Fruit fly (Drosophila melanogaster) whole organism, embryonic: ENCODE measurements around the gene Hs6st.

ENCODE experiments used
- ATbp ChIP-seq: fragments of 200-800 bp; sonication (Bioruptor generic); optimal IDR thresholded peaks from 2 replicates; lab custom pipeline; 2017; ENCODE audit warnings: missing biosample characterization, mild to moderate bottlenecking, missing genetic modification characterization, missing genetic modification reagents
- Atf6 ChIP-seq: fragments of 200-800 bp; sonication (Bioruptor generic); IDR thresholded peaks from 2 replicates; pipeline ENCODE4 v1.3.6; 2022; ENCODE audit warnings: missing biosample characterization, missing genetic modification characterization
- B-H2 ChIP-seq: fragments of 200-800 bp; sonication (Bioruptor generic); optimal IDR thresholded peaks from 2 replicates; lab custom pipeline; 2018; ENCODE audit warnings: missing biosample characterization, mild to moderate bottlenecking, missing genetic modification characterization
- Bdp1 ChIP-seq: fragments of 200-800 bp; sonication (Bioruptor generic); optimal IDR thresholded peaks from 3 replicates; lab custom pipeline; 2016; ENCODE audit warnings: missing biosample characterization, missing genetic modification characterization
- Blimp-1 ChIP-seq: fragments of 200-800 bp; sonication (Bioruptor generic); optimal IDR thresholded peaks from 3 replicates; lab custom pipeline; 2018; ENCODE audit warnings: missing biosample characterization, missing genetic modification characterization, mild to moderate bottlenecking, moderate library complexity, missing genetic modification reagents
- C15 ChIP-seq: fragments of 200-800 bp; sonication (Bioruptor generic); IDR thresholded peaks from 3 replicates; pipeline ENCODE4 v1.3.6; 2022; ENCODE audit warnings: missing biosample characterization, missing genetic modification characterization
- CG12104 ChIP-seq: fragments of 200-800 bp; sonication (Bioruptor generic); optimal IDR thresholded peaks from 3 replicates; lab custom pipeline; 2016; ENCODE audit warnings: missing biosample characterization, missing genetic modification characterization
- CG12659 ChIP-seq: fragments of 200-800 bp; sonication (Bioruptor generic); optimal IDR thresholded peaks from 3 replicates; lab custom pipeline; 2017; ENCODE audit warnings: mild to moderate bottlenecking, missing biosample characterization, missing genetic modification reagents, missing genetic modification characterization
- CG12942 ChIP-seq: fragments of 200-800 bp; sonication (Bioruptor generic); optimal IDR thresholded peaks from 3 replicates; lab custom pipeline; 2016; ENCODE audit warnings: missing biosample characterization, missing genetic modification characterization
- CG13287 ChIP-seq: fragments of 200-800 bp; sonication (Bioruptor generic); IDR thresholded peaks from 2 replicates; pipeline ENCODE4 v1.3.6; 2022; ENCODE audit warnings: missing biosample characterization, missing genetic modification characterization; ENCODE audit not compliant: partially characterized antibody
- CG13424 ChIP-seq: fragments of 200-800 bp; sonication (Bioruptor generic); optimal IDR thresholded peaks from 2 replicates; lab custom pipeline; 2019; ENCODE audit warnings: missing biosample characterization, mild to moderate bottlenecking, missing genetic modification characterization, moderate library complexity
- CG14014 ChIP-seq: fragments of 200-800 bp; sonication (Bioruptor generic); IDR thresholded peaks from 2 replicates; pipeline ENCODE4 v1.3.6; 2022; ENCODE audit warnings: missing biosample characterization, missing genetic modification characterization
- CG1529 ChIP-seq: fragments of 200-800 bp; sonication (Bioruptor generic); optimal IDR thresholded peaks from 3 replicates; lab custom pipeline; 2018; ENCODE audit warnings: missing biosample characterization, missing genetic modification characterization
- CG15479 ChIP-seq: fragments of 200-800 bp; sonication (Bioruptor generic); optimal IDR thresholded peaks from 3 replicates; lab custom pipeline; 2019; ENCODE audit warnings: missing biosample characterization, mild to moderate bottlenecking, missing genetic modification characterization, moderate library complexity
- CG15601 ChIP-seq: fragments of 200-800 bp; sonication (Bioruptor generic); optimal IDR thresholded peaks from 3 replicates; lab custom pipeline; 2019; ENCODE audit warnings: missing biosample characterization, mild to moderate bottlenecking, missing genetic modification characterization, moderate library complexity
- CG17802 ChIP-seq: fragments of 200-800 bp; sonication (Bioruptor generic); optimal IDR thresholded peaks from 2 replicates; lab custom pipeline; 2018; ENCODE audit warnings: missing biosample characterization, mild to moderate bottlenecking, missing genetic modification characterization, moderate library complexity
- CG18011 ChIP-seq: fragments of 200-800 bp; sonication (Bioruptor generic); optimal IDR thresholded peaks from 2 replicates; lab custom pipeline; 2017; ENCODE audit warnings: missing biosample characterization, missing genetic modification characterization, mild to moderate bottlenecking, moderate library complexity, missing genotype
- CG32532 ChIP-seq: fragments of 200-800 bp; sonication (Bioruptor generic); IDR thresholded peaks from 2 replicates; pipeline ENCODE4 v1.3.6; 2022; ENCODE audit warnings: missing biosample characterization, missing genetic modification characterization
- CG4404 ChIP-seq: fragments of 200-800 bp; sonication (Bioruptor generic); IDR thresholded peaks from 2 replicates; pipeline ENCODE4 v1.3.6; 2022; ENCODE audit warnings: missing biosample characterization, missing genetic modification characterization
- CG4730 ChIP-seq: fragments of 200-800 bp; sonication (Bioruptor generic); IDR thresholded peaks from 2 replicates; pipeline ENCODE4 v1.3.6; 2022; ENCODE audit warnings: missing biosample characterization, missing genetic modification characterization
- CG6654 ChIP-seq: fragments of 200-800 bp; sonication (Bioruptor generic); optimal IDR thresholded peaks from 2 replicates; lab custom pipeline; 2017; ENCODE audit warnings: missing biosample characterization, mild to moderate bottlenecking, missing genetic modification characterization
- CG7928 ChIP-seq: fragments of 200-800 bp; sonication (Bioruptor generic); optimal IDR thresholded peaks from 2 replicates; lab custom pipeline; 2017; ENCODE audit warnings: missing biosample characterization, mild to moderate bottlenecking, missing genetic modification characterization
- CG8290 ChIP-seq, 3 experiments: fragments of 200-800 bp; sonication (Bioruptor generic); optimal IDR thresholded peaks; 2 replicates each; lab custom pipeline; 2016 to 2019; ENCODE audit warnings: missing biosample characterization in 3 of 3, missing genetic modification characterization in 3 of 3, mild to moderate bottlenecking in 2 of 3, moderate library complexity in 1 of 3
- CG8944 ChIP-seq: fragments of 200-800 bp; sonication (Bioruptor generic); optimal IDR thresholded peaks from 3 replicates; lab custom pipeline; 2016; ENCODE audit warnings: missing biosample characterization, missing genetic modification characterization
- Dip2 ChIP-seq: fragments of 200-800 bp; sonication (Bioruptor generic); IDR thresholded peaks from 2 replicates; pipeline ENCODE4 v1.3.6; 2022; ENCODE audit warnings: missing biosample characterization, missing genetic modification characterization
- Dip3 ChIP-seq: fragments of 200-800 bp; sonication (Bioruptor generic); optimal IDR thresholded peaks from 3 replicates; lab custom pipeline; 2016; ENCODE audit warnings: missing biosample characterization, missing genetic modification characterization
- E2f2 ChIP-seq: fragments of 200-800 bp; sonication (Bioruptor generic); IDR thresholded peaks from 2 replicates; pipeline ENCODE4 v1.3.6; 2022; ENCODE audit warnings: missing biosample characterization, missing genetic modification characterization
- Fer3 ChIP-seq: fragments of 200-800 bp; sonication (Bioruptor generic); optimal IDR thresholded peaks from 2 replicates; lab custom pipeline; 2018; ENCODE audit warnings: missing biosample characterization, mild to moderate bottlenecking, missing genetic modification characterization, moderate library complexity
- HHEX ChIP-seq: fragments of 200-800 bp; sonication (Bioruptor generic); optimal IDR thresholded peaks from 3 replicates; lab custom pipeline; 2017; ENCODE audit warnings: missing biosample characterization, mild to moderate bottlenecking, missing genetic modification characterization, missing genetic modification reagents
- Hand ChIP-seq: fragments of 200-800 bp; sonication (Bioruptor generic); optimal IDR thresholded peaks from 2 replicates; lab custom pipeline; 2017; ENCODE audit warnings: mild to moderate bottlenecking, missing biosample characterization, missing genetic modification reagents, missing genetic modification characterization
- MTF-1 ChIP-seq: fragments of 200-800 bp; sonication (Bioruptor generic); optimal IDR thresholded peaks from 2 replicates; lab custom pipeline; 2018; ENCODE audit warnings: missing biosample characterization, mild to moderate bottlenecking, missing genetic modification characterization, borderline replicate concordance
- Mad ChIP-seq: fragments of 200-800 bp; sonication (Bioruptor generic); optimal IDR thresholded peaks from 2 replicates; lab custom pipeline; 2016; ENCODE audit warnings: missing biosample characterization, missing genetic modification characterization
- NK7.1 ChIP-seq: fragments of 200-800 bp; sonication (Bioruptor generic); optimal IDR thresholded peaks from 3 replicates; lab custom pipeline; 2016; ENCODE audit warnings: missing biosample characterization, missing genetic modification characterization
- Rfx ChIP-seq: fragments of 200-800 bp; sonication (Bioruptor generic); IDR thresholded peaks from 2 replicates; pipeline ENCODE4 v1.3.6; 2022; ENCODE audit warnings: missing biosample characterization, missing genetic modification characterization
- Sry-β ChIP-seq: fragments of 200-800 bp; sonication (Bioruptor generic); optimal IDR thresholded peaks from 2 replicates; lab custom pipeline; 2018; ENCODE audit warnings: missing biosample characterization, mild to moderate bottlenecking, missing genetic modification characterization, moderate library complexity
- bbx ChIP-seq: fragments of 200-800 bp; sonication (Bioruptor generic); IDR thresholded peaks from 2 replicates; pipeline ENCODE4 v1.3.6; 2022; ENCODE audit warnings: missing biosample characterization, missing genetic modification characterization; ENCODE audit not compliant: partially characterized antibody
- cas ChIP-seq: fragments of 200-800 bp; sonication (Bioruptor generic); IDR thresholded peaks from 2 replicates; pipeline ENCODE4 v1.3.6; 2022; ENCODE audit warnings: missing biosample characterization, missing genetic modification characterization
- ci ChIP-seq: fragments of 200-800 bp; sonication (Bioruptor generic); IDR thresholded peaks from 3 replicates; pipeline ENCODE4 v1.3.6; 2022; ENCODE audit warnings: missing biosample characterization, missing genetic modification characterization
- dmrt99B ChIP-seq: fragments of 200-800 bp; sonication (Bioruptor generic); optimal IDR thresholded peaks from 2 replicates; lab custom pipeline; 2018; ENCODE audit warnings: missing biosample characterization, mild to moderate bottlenecking, missing genetic modification characterization, moderate library complexity
- fru ChIP-seq: fragments of >200 bp; optimal IDR thresholded peaks from 2 replicates; lab custom pipeline; 2017
- gce ChIP-seq: fragments of 200-800 bp; sonication (Bioruptor generic); IDR thresholded peaks from 3 replicates; pipeline ENCODE4 v1.3.6; 2022; ENCODE audit warnings: missing biosample characterization, missing genetic modification characterization
- gem ChIP-seq: fragments of 200-800 bp; sonication (Bioruptor generic); optimal IDR thresholded peaks from 2 replicates; lab custom pipeline; 2019; ENCODE audit warnings: missing biosample characterization, mild to moderate bottlenecking, missing genetic modification characterization, moderate library complexity
- gro ChIP-seq: fragments of 200-800 bp; sonication (Bioruptor generic); optimal IDR thresholded peaks from 2 replicates; lab custom pipeline; 2016; ENCODE audit warnings: missing biosample characterization, missing genetic modification characterization
- gsb ChIP-seq: fragments of 200-800 bp; sonication (Bioruptor generic); IDR thresholded peaks from 2 replicates; pipeline ENCODE4 v1.3.6; 2022; ENCODE audit warnings: missing biosample characterization, missing genetic modification characterization
- mirr ChIP-seq: fragments of 200-800 bp; sonication (Bioruptor generic); optimal IDR thresholded peaks from 3 replicates; lab custom pipeline; 2018; ENCODE audit warnings: missing biosample characterization, mild to moderate bottlenecking, missing genetic modification characterization
- peb ChIP-seq: fragments of 200-800 bp; sonication (Bioruptor generic); IDR thresholded peaks from 2 replicates; pipeline ENCODE4 v1.3.6; 2022; ENCODE audit warnings: missing biosample characterization, missing genetic modification characterization
- run ChIP-seq: fragments of 200-800 bp; sonication (Bioruptor generic); optimal IDR thresholded peaks from 3 replicates; lab custom pipeline; 2018; ENCODE audit warnings: missing biosample characterization, mild to moderate bottlenecking, missing genetic modification characterization
- sens ChIP-seq: fragments of 200-800 bp; sonication (Bioruptor generic); peaks from one replicate; lab custom pipeline; 2016; ENCODE audit warnings: missing biosample characterization, missing genetic modification characterization
- sim ChIP-seq: fragments of 200-800 bp; sonication (Bioruptor generic); IDR thresholded peaks from 2 replicates; pipeline ENCODE4 v1.3.6; 2022; ENCODE audit warnings: missing biosample characterization, missing genetic modification characterization
- tll ChIP-seq, 2 experiments: fragments of 200-800 bp in 1 of 2; fragments of >200 bp in 1 of 2; sonication (Bioruptor generic) in 1 of 2; optimal IDR thresholded peaks; 2 replicates each; lab custom pipeline; 2017 to 2019; ENCODE audit warnings: missing biosample characterization in 2 of 2, missing genetic modification characterization in 2 of 2, mild to moderate bottlenecking in 1 of 2, moderate library complexity in 1 of 2

Hs6st gene

DNA sequence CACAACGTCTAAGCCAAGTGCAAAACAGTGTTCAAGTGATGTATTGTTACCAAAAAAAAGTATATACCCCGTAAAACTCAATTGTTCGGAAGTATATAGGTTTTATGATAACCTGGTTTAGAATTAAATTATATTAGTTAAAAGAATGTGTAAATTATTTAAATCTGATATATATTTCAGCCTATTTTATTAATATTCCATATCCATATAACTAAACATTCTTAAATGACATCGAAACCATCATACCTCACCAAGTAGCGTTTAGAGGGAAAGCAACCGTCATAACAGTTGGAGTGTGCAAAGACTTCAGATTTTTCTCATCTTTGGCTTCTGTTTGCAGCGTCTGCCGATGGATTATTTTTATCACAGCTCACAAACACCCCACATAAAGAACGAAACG lies 8.8 kb downstream of the Hs6st start (continued):
- TF ChIP-seq bbx: no peak
- peak; percentile 80 for TF ChIP-seq CG12659 (GFP tag; lab: Kevin White, UChicago)
- no peak for TF ChIP-seq mirr (GFP tag; lab: Kevin White, UChicago)
- TF ChIP-seq dmrt99B (tag; lab: Kevin White, UChicago): peak; percentile 90
- peak; percentile 64 for TF ChIP-seq HHEX (GFP tag; lab: Kevin White, UChicago)
- peak; percentile 79 for TF ChIP-seq CG15601 (tag; lab: Kevin White, UChicago)
- peak; percentile 84 for TF ChIP-seq Fer3 (tag; lab: Kevin White, UChicago)
- no peak for TF ChIP-seq CG13287 (GFP tag; lab: Robert Waterston, UW)
- TF ChIP-seq gce (GFP tag; lab: Robert Waterston, UW): peak; percentile 62; the same call in 1 of the 3 replicates
- peak; percentile 83 for TF ChIP-seq CG4404
- peak; percentile 54; the same call in 1 of the 2 replicates for TF ChIP-seq E2f2 (GFP tag; lab: Robert Waterston, UW)
- peak; percentile 46; the same call in 1 of the 2 replicates for TF ChIP-seq gsb (GFP tag; lab: Robert Waterston, UW)
- peak; percentile 71 for TF ChIP-seq ATbp
- peak; percentile 71 for TF ChIP-seq sim
- peak; percentile 86 for TF ChIP-seq CG13424 (tag; lab: Kevin White, UChicago)
- peak; percentile 67 for TF ChIP-seq Hand (GFP tag; lab: Kevin White, UChicago)
- TF ChIP-seq fru (lab: Kevin White, UChicago): no peak
- no peak for TF ChIP-seq Mad (GFP tag; lab: Kevin White, UChicago)
- peak; percentile 77 for TF ChIP-seq peb
- TF ChIP-seq run: peak; percentile 69
- peak; percentile 50 for TF ChIP-seq CG8290 (GFP tag; optimal IDR thresholded peaks at IDR 0.05; lab: Kevin White, UChicago)
- TF ChIP-seq CG8290 (tag; optimal IDR thresholded peaks at IDR 0.05; lab: Kevin White, UChicago): peak in 1 of 2 experiments; percentile 28
- peak; percentile 38 for TF ChIP-seq CG15479 (GFP tag; lab: Kevin White, UChicago)
- TF ChIP-seq CG32532: peak; percentile 85
- peak; percentile 78 for TF ChIP-seq CG14014 (GFP tag; lab: Robert Waterston, UW)
- peak; percentile 79 for TF ChIP-seq sens
- TF ChIP-seq CG12104: peak; percentile 73
- TF ChIP-seq CG7928: peak; percentile 35
- TF ChIP-seq Dip3: no peak
- no peak for TF ChIP-seq Sry-β
- peak; percentile 77 for TF ChIP-seq CG4730 (GFP tag; lab: Robert Waterston, UW)
- TF ChIP-seq CG8944 (GFP tag; lab: Kevin White, UChicago): no peak
- peak; percentile 43 for TF ChIP-seq CG6654
- peak; percentile 88 for TF ChIP-seq Blimp-1 (GFP tag; lab: Kevin White, UChicago)
- peak; percentile 63 for TF ChIP-seq MTF-1
- TF ChIP-seq B-H2 (GFP tag; lab: Kevin White, UChicago): peak; percentile 52
- no peak for TF ChIP-seq Bdp1 (GFP tag; lab: Kevin White, UChicago)
- peak; percentile 92 for TF ChIP-seq gem (tag; lab: Kevin White, UChicago)
- no peak for TF ChIP-seq gro (GFP tag; lab: Kevin White, UChicago)
- peak; percentile 68; the same call in 1 of the 3 replicates for TF ChIP-seq C15 (GFP tag; lab: Robert Waterston, UW)
- TF ChIP-seq ci (GFP tag; lab: Robert Waterston, UW): peak; percentile 76
- TF ChIP-seq tll (GFP tag; optimal IDR thresholded peaks at IDR 0.05; lab: Kevin White, UChicago): no peak
- TF ChIP-seq CG17802 (tag; lab: Kevin White, UChicago): no peak
- TF ChIP-seq Atf6 (GFP tag; lab: Robert Waterston, UW): peak; percentile 81
- TF ChIP-seq cas (GFP tag; lab: Robert Waterston, UW): peak; percentile 42; the same call in 1 of the 2 replicates
- TF ChIP-seq CG1529 (GFP tag; lab: Kevin White, UChicago): peak; percentile 67
- no peak for TF ChIP-seq Dip2 (GFP tag; lab: Robert Waterston, UW)
- TF ChIP-seq NK7.1: no peak
- TF ChIP-seq Rfx (GFP tag; lab: Robert Waterston, UW): peak; percentile 77
- peak; percentile 61 for TF ChIP-seq CG12942 (GFP tag; lab: Kevin White, UChicago)
- TF ChIP-seq CG18011 (GFP tag; lab: Kevin White, UChicago): peak; percentile 12
